Worm (Caenorhabditis elegans) whole organism, young adult: ENCODE measurements around the gene F43C11.7.

ENCODE experiments used
- B0035.1 ChIP-seq: sonication (generic microtip); optimal IDR thresholded peaks from 2 replicates; lab custom pipeline; 2016; ENCODE audit warnings: missing genetic modification characterization, mild to moderate bottlenecking, missing compliant biosample characterization, missing genotype, missing genetic modification reagents
- B0261.1 ChIP-seq: sonication (generic microtip); optimal IDR thresholded peaks from 2 replicates; lab custom pipeline; 2016; ENCODE audit warnings: mild to moderate bottlenecking, missing genetic modification characterization, moderate library complexity, missing compliant biosample characterization
- C17E4.6 ChIP-seq: fragments of 200-800 bp; sonication (Bioruptor generic); IDR thresholded peaks from 2 replicates; pipeline ENCODE4 v1.3.6; 2022; ENCODE audit warnings: missing genetic modification reagents, missing genetic modification characterization, missing compliant biosample characterization
- F22D6.2 ChIP-seq: sonication (generic microtip); optimal IDR thresholded peaks from 2 replicates; lab custom pipeline; 2016; ENCODE audit warnings: mild to moderate bottlenecking, missing genetic modification characterization, missing compliant biosample characterization
- F52B5.7 ChIP-seq: sonication (generic microtip); optimal IDR thresholded peaks from 2 replicates; lab custom pipeline; 2016; ENCODE audit warnings: mild to moderate bottlenecking, missing genetic modification characterization, missing compliant biosample characterization
- F57A8.1 ChIP-seq: fragments of 200-800 bp; sonication (Bioruptor generic); optimal IDR thresholded peaks from 2 replicates; lab custom pipeline; 2018; ENCODE audit warnings: mild to moderate bottlenecking, missing genetic modification characterization, moderate library complexity, missing compliant biosample characterization
- F57C9.4 ChIP-seq: sonication (generic microtip); optimal IDR thresholded peaks from 2 replicates; lab custom pipeline; 2017; ENCODE audit warnings: mild to moderate bottlenecking, missing genetic modification characterization, missing compliant biosample characterization
- aptf-2 ChIP-seq: fragments of 200-800 bp; sonication (Bioruptor generic); conservative IDR thresholded peaks from 2 replicates; pipeline ENCODE4 v1.3.6; 2022; ENCODE audit warnings: missing genetic modification reagents, missing genetic modification characterization, missing compliant biosample characterization
- athp-1 ChIP-seq: sonication (generic microtip); optimal IDR thresholded peaks from 2 replicates; lab custom pipeline; 2017; ENCODE audit warnings: mild to moderate bottlenecking, missing genetic modification characterization, missing compliant biosample characterization
- attf-5 ChIP-seq: fragments of 200-800 bp; sonication (Bioruptor generic); optimal IDR thresholded peaks from 2 replicates; lab custom pipeline; 2018; ENCODE audit warnings: mild to moderate bottlenecking, missing genetic modification characterization, missing compliant biosample characterization
- bed-2 ChIP-seq: fragments of 200-800 bp; sonication (Bioruptor generic); IDR thresholded peaks from 2 replicates; pipeline ENCODE4 v1.3.6; 2022; ENCODE audit warnings: missing genetic modification reagents, missing genetic modification characterization, missing compliant biosample characterization
- ccch-3 ChIP-seq: fragments of 200-800 bp; sonication (Bioruptor generic); optimal IDR thresholded peaks from 2 replicates; lab custom pipeline; 2018; ENCODE audit warnings: mild to moderate bottlenecking, missing genetic modification characterization, missing compliant biosample characterization
- ceh-100 ChIP-seq: fragments of 200-800 bp; sonication (Bioruptor generic); IDR thresholded peaks from 2 replicates; pipeline ENCODE4 v1.3.6; 2022; ENCODE audit warnings: missing genetic modification reagents, missing genetic modification characterization, missing compliant biosample characterization
- dox-1 ChIP-seq: fragments of 200-800 bp; sonication (Bioruptor generic); IDR thresholded peaks from 2 replicates; pipeline ENCODE4 v1.3.6; 2022; ENCODE audit warnings: missing genetic modification reagents, missing genetic modification characterization, missing compliant biosample characterization
- dpff-1 ChIP-seq: sonication (generic microtip); optimal IDR thresholded peaks from 2 replicates; lab custom pipeline; 2017; ENCODE audit warnings: mild to moderate bottlenecking, missing genetic modification characterization, missing compliant biosample characterization
- efl-1 ChIP-seq: fragments of 150-350 bp; optimal IDR thresholded peaks from 2 replicates; lab custom pipeline; 2014; ENCODE audit warnings: missing biosample characterization, missing genetic modification reagents, missing genetic modification characterization
- egl-18 ChIP-seq: fragments of 200-800 bp; sonication (Bioruptor generic); IDR thresholded peaks from 2 replicates; pipeline ENCODE4 v1.3.6; 2022; ENCODE audit warnings: missing genetic modification reagents, missing genetic modification characterization, missing compliant biosample characterization
- egl-44 ChIP-seq: fragments of 200-800 bp; sonication (Bioruptor generic); IDR thresholded peaks from 2 replicates; pipeline ENCODE4 v1.3.6; 2022; ENCODE audit warnings: missing genetic modification reagents, missing genetic modification characterization, missing compliant biosample characterization
- egrh-3 ChIP-seq: fragments of 200-800 bp; sonication (Bioruptor generic); IDR thresholded peaks from 2 replicates; pipeline ENCODE4 v1.3.6; 2022; ENCODE audit warnings: missing genetic modification reagents, missing genetic modification characterization, missing compliant biosample characterization
- ekl-4 ChIP-seq: fragments of 200-800 bp; sonication (Bioruptor generic); IDR thresholded peaks from 2 replicates; pipeline ENCODE4 v1.3.6; 2022; ENCODE audit warnings: missing genetic modification reagents, missing genetic modification characterization, missing compliant biosample characterization
- ets-4 ChIP-seq: fragments of 200-800 bp; sonication (Bioruptor generic); optimal IDR thresholded peaks from 2 replicates; lab custom pipeline; 2018; ENCODE audit warnings: mild to moderate bottlenecking, missing genetic modification characterization, missing compliant biosample characterization
- him-1 ChIP-seq: sonication (generic microtip); optimal IDR thresholded peaks from 2 replicates; lab custom pipeline; 2016; ENCODE audit warnings: missing genotype, missing genetic modification reagents, missing genetic modification characterization, missing compliant biosample characterization
- hmg-1.2 ChIP-seq: fragments of 200-800 bp; sonication (Bioruptor generic); IDR thresholded peaks from 2 replicates; pipeline ENCODE4 v1.3.6; 2022; ENCODE audit warnings: missing genetic modification reagents, missing genetic modification characterization, missing compliant biosample characterization
- hmg-20 ChIP-seq: fragments of 200-800 bp; sonication (Bioruptor generic); IDR thresholded peaks from 2 replicates; pipeline ENCODE4 v1.3.6; 2022; ENCODE audit warnings: missing genetic modification reagents, missing genetic modification characterization, missing compliant biosample characterization
- hsf-1 ChIP-seq: fragments of 200-800 bp; sonication (Bioruptor generic); IDR thresholded peaks from 2 replicates; pipeline ENCODE4 v1.3.6; 2022; ENCODE audit warnings: missing genetic modification reagents, missing genetic modification characterization, missing compliant biosample characterization
- lag-1 ChIP-seq: fragments of 200-800 bp; sonication (Bioruptor generic); IDR thresholded peaks from 2 replicates; pipeline ENCODE4 v1.3.6; 2022; ENCODE audit warnings: missing genetic modification reagents, missing genetic modification characterization, missing compliant biosample characterization
- lin-40 ChIP-seq: sonication (generic microtip); optimal IDR thresholded peaks from 2 replicates; lab custom pipeline; 2016; ENCODE audit warnings: missing genetic modification characterization, mild to moderate bottlenecking, missing compliant biosample characterization, missing genotype, missing genetic modification reagents
- lin-54 ChIP-seq: fragments of 200-800 bp; sonication (Bioruptor generic); optimal IDR thresholded peaks from 2 replicates; lab custom pipeline; 2018; ENCODE audit warnings: mild to moderate bottlenecking, missing genetic modification characterization, missing compliant biosample characterization
- lir-1 ChIP-seq: fragments of 200-800 bp; sonication (Bioruptor generic); conservative IDR thresholded peaks from 2 replicates; pipeline ENCODE4 v1.3.6; 2022; ENCODE audit warnings: missing genetic modification reagents, missing genetic modification characterization, missing compliant biosample characterization
- madf-10 ChIP-seq: sonication (generic microtip); optimal IDR thresholded peaks from 2 replicates; lab custom pipeline; 2016; ENCODE audit warnings: mild to moderate bottlenecking, missing genetic modification characterization, missing compliant biosample characterization
- madf-8 ChIP-seq: fragments of 200-800 bp; sonication (Bioruptor generic); conservative IDR thresholded peaks from 2 replicates; pipeline ENCODE4 v1.3.6; 2022; ENCODE audit warnings: missing genetic modification reagents, missing genetic modification characterization, missing compliant biosample characterization
- mel-28 ChIP-seq: sonication (generic microtip); optimal IDR thresholded peaks from 2 replicates; lab custom pipeline; 2016; ENCODE audit warnings: borderline replicate concordance, mild to moderate bottlenecking, missing genetic modification characterization, missing compliant biosample characterization
- nfya-1 ChIP-seq: sonication (generic microtip); optimal IDR thresholded peaks from 2 replicates; lab custom pipeline; 2017; ENCODE audit warnings: antibody characterized with exemption, missing compliant biosample characterization, missing genetic modification characterization, borderline replicate concordance; ENCODE audit not compliant: insufficient read depth
- nhr-120 ChIP-seq: fragments of 200-800 bp; sonication (Bioruptor generic); IDR thresholded peaks from 2 replicates; pipeline ENCODE4 v1.3.6; 2022; ENCODE audit warnings: missing genetic modification characterization, missing compliant biosample characterization
- nhr-27 ChIP-seq: fragments of 200-800 bp; sonication (Bioruptor generic); optimal IDR thresholded peaks from 2 replicates; lab custom pipeline; 2018; ENCODE audit warnings: mild to moderate bottlenecking, missing genetic modification characterization, moderate library complexity, missing compliant biosample characterization
- nhr-80 ChIP-seq: sonication (generic microtip); optimal IDR thresholded peaks from 2 replicates; lab custom pipeline; 2016; ENCODE audit warnings: missing genetic modification characterization, missing compliant biosample characterization
- pbrm-1 ChIP-seq: fragments of 200-800 bp; sonication (Bioruptor generic); IDR thresholded peaks from 2 replicates; pipeline ENCODE4 v1.3.6; 2022; ENCODE audit warnings: missing genetic modification reagents, missing genetic modification characterization, missing compliant biosample characterization
- rec-8 ChIP-seq, 2 experiments: sonication (generic microtip); optimal IDR thresholded peaks; 2 replicates each; lab custom pipeline; 2016; ENCODE audit warnings: mild to moderate bottlenecking in 2 of 2, missing genetic modification characterization in 2 of 2, missing genetic modification reagents in 2 of 2, missing genotype in 2 of 2, missing biosample characterization in 1 of 2, missing compliant biosample characterization in 1 of 2, moderate library complexity in 1 of 2
- sdz-38 ChIP-seq: sonication (generic microtip); optimal IDR thresholded peaks from 2 replicates; lab custom pipeline; 2016; ENCODE audit warnings: missing genotype, missing genetic modification characterization, missing compliant biosample characterization
- tbx-9 ChIP-seq: sonication (generic microtip); optimal IDR thresholded peaks from 2 replicates; lab custom pipeline; 2016; ENCODE audit warnings: borderline replicate concordance, missing genetic modification characterization, inconsistent platforms, missing compliant biosample characterization
- unc-62 ChIP-seq: fragments of 150-350 bp; optimal IDR thresholded peaks from 2 replicates; lab custom pipeline; 2014; ENCODE audit warnings: missing biosample characterization, missing genetic modification reagents, missing genetic modification characterization
- ztf-18 ChIP-seq: sonication (generic microtip); optimal IDR thresholded peaks from 2 replicates; lab custom pipeline; 2016; ENCODE audit warnings: missing genotype, mild to moderate bottlenecking, missing genetic modification characterization, missing compliant biosample characterization
- ztf-25 ChIP-seq: fragments of 200-800 bp; sonication (Bioruptor generic); IDR thresholded peaks from 2 replicates; pipeline ENCODE4 v1.3.6; 2022; ENCODE audit warnings: missing genetic modification reagents, missing genetic modification characterization, missing compliant biosample characterization
- ztf-28 ChIP-seq: fragments of 200-800 bp; sonication (Bioruptor generic); IDR thresholded peaks from 2 replicates; pipeline ENCODE4 v1.3.6; 2022; ENCODE audit warnings: missing genetic modification reagents, missing genetic modification characterization, missing compliant biosample characterization

Gene F43C11.7

ce11 chrII:2292549-2292948 lies 43.1 kb upstream of the F43C11.7 start:
- peak; percentile 48 for TF ChIP-seq nhr-80
- TF ChIP-seq tbx-9 (tag; lab: Kevin White, UChicago): no peak

ce11 chrII:2295817-2296315 lies 39.8 kb upstream of the F43C11.7 start, which contains the start of gene fbxc-25:
Gene fbxc-25 (minus strand): TSS chrII:2296265.
- TF ChIP-seq C17E4.6: no peak
- no peak for TF ChIP-seq hsf-1 (GFP tag; lab: Robert Waterston, UW)
- no peak for TF ChIP-seq B0261.1 (tag; lab: Kevin White, UChicago)
- TF ChIP-seq egl-44 (GFP tag; lab: Robert Waterston, UW): no peak
- no peak for TF ChIP-seq F57C9.4 (tag; lab: Kevin White, UChicago)
- no peak for TF ChIP-seq aptf-2
- no peak for TF ChIP-seq mel-28
- TF ChIP-seq ekl-4: no peak

- TF ChIP-seq hmg-1.2 (GFP tag; lab: Robert Waterston, UW): no peak
Measured at ce11 chrII:2298742-2299141, 37.0 kb upstream of the F43C11.7 start, which contains the start of gene B0281.4. Gene B0281.4 (minus strand): TSS chrII:2298842.

ce11 chrII:2300861-2301260 lies 34.8 kb upstream of the F43C11.7 start, which contains the start of gene B0281.5:
Gene B0281.5 (minus strand): TSS chrII:2300961.
- TF ChIP-seq ztf-18 (tag; lab: Kevin White, UChicago) (no peak), rec-8 (tag; optimal IDR thresholded peaks at IDR 0.05; lab: Kevin White, UChicago) (no peak), sdz-38 (tag; lab: Kevin White, UChicago) (no peak), egrh-3 (GFP tag; lab: Robert Waterston, UW) (no peak), nhr-27 (tag; lab: Kevin White, UChicago) (no peak), ccch-3 (GFP tag; lab: Kevin White, UChicago) (no peak), ztf-25 (no peak), F57A8.1 (GFP tag; lab: Kevin White, UChicago) (no peak), hmg-20 (GFP tag; lab: Robert Waterston, UW) (no peak), dox-1 (GFP tag; lab: Robert Waterston, UW) (no peak), dpff-1 (no peak), madf-10 (tag; lab: Kevin White, UChicago) (no peak), nhr-120 (no peak), ztf-28 (GFP tag; lab: Robert Waterston, UW) (no peak), hsf-1 (GFP tag; lab: Robert Waterston, UW) (no peak), lin-54 (no peak), efl-1 (GFP tag; lab: Kevin White, UChicago) (no peak), lir-1 (no peak)

- TF ChIP-seq unc-62 (GFP tag; lab: Kevin White, UChicago): no peak
- TF ChIP-seq nfya-1: no peak
- no peak for TF ChIP-seq B0035.1 (tag; lab: Kevin White, UChicago)
- TF ChIP-seq F52B5.7 (tag; lab: Kevin White, UChicago): no peak
- TF ChIP-seq lin-40 (tag; lab: Kevin White, UChicago): no peak
- no peak for TF ChIP-seq madf-8
- no peak for TF ChIP-seq F22D6.2 (tag; lab: Kevin White, UChicago)
- TF ChIP-seq ets-4 (GFP tag; lab: Kevin White, UChicago): no peak
- no peak for TF ChIP-seq attf-5 (GFP tag; lab: Kevin White, UChicago)
- TF ChIP-seq pbrm-1 (GFP tag; lab: Robert Waterston, UW): no peak
- no peak for TF ChIP-seq bed-2 (GFP tag; lab: Robert Waterston, UW)
- no peak for TF ChIP-seq lag-1 (GFP tag; lab: Robert Waterston, UW)
- no peak for TF ChIP-seq him-1 (tag; lab: Kevin White, UChicago)
- no peak for TF ChIP-seq ztf-18 (tag; lab: Kevin White, UChicago)
- TF ChIP-seq ceh-100 (GFP tag; lab: Robert Waterston, UW): no peak
- no peak for TF ChIP-seq egl-18 (GFP tag; lab: Robert Waterston, UW)
- no peak for TF ChIP-seq athp-1 (tag; lab: Kevin White, UChicago)
Measured at ce11 chrII:2302330-2302729, 33.4 kb upstream of the F43C11.7 start, which contains the start of gene B0281.6. Gene B0281.6 (minus strand): TSS chrII:2302430.
